Worm (Caenorhabditis elegans) whole organism, young adult: ENCODE measurements around the gene F35G12.7.

ENCODE experiments used
- C06A6.2 ChIP-seq: fragments of 200-800 bp; sonication (Bioruptor generic); conservative IDR thresholded peaks from 2 replicates; pipeline ENCODE4 v1.3.6; 2022; ENCODE audit warnings: missing genetic modification characterization, missing compliant biosample characterization
- F10E7.11 ChIP-seq: sonication (generic microtip); optimal IDR thresholded peaks from 2 replicates; lab custom pipeline; 2017; ENCODE audit warnings: mild to moderate bottlenecking, missing genetic modification characterization, moderate library complexity, missing compliant biosample characterization
- F22D6.2 ChIP-seq: sonication (generic microtip); optimal IDR thresholded peaks from 2 replicates; lab custom pipeline; 2016; ENCODE audit warnings: mild to moderate bottlenecking, missing genetic modification characterization, missing compliant biosample characterization
- F39B2.1 ChIP-seq: fragments of 200-800 bp; sonication (Bioruptor generic); IDR thresholded peaks from 2 replicates; pipeline ENCODE4 v1.3.6; 2022; ENCODE audit warnings: missing genetic modification reagents, missing genetic modification characterization, missing compliant biosample characterization
- F55B11.4 ChIP-seq: sonication (generic microtip); optimal IDR thresholded peaks from 2 replicates; lab custom pipeline; 2016; ENCODE audit warnings: missing compliant biosample characterization, missing genetic modification characterization, borderline replicate concordance; ENCODE audit not compliant: insufficient read depth
- F57C9.4 ChIP-seq: sonication (generic microtip); optimal IDR thresholded peaks from 2 replicates; lab custom pipeline; 2017; ENCODE audit warnings: mild to moderate bottlenecking, missing genetic modification characterization, missing compliant biosample characterization
- T26A5.8 ChIP-seq: sonication (generic microtip); optimal IDR thresholded peaks from 2 replicates; lab custom pipeline; 2016; ENCODE audit warnings: missing genetic modification characterization, missing compliant biosample characterization
- atf-7 ChIP-seq: sonication (generic microtip); optimal IDR thresholded peaks from 2 replicates; lab custom pipeline; 2017; ENCODE audit warnings: mild to moderate bottlenecking, missing genetic modification characterization, missing compliant biosample characterization
- bed-1 ChIP-seq: fragments of 200-800 bp; sonication (Bioruptor generic); IDR thresholded peaks from 2 replicates; pipeline ENCODE4 v1.3.6; 2022; ENCODE audit warnings: missing genetic modification reagents, missing genetic modification characterization, missing compliant biosample characterization
- cebp-1 ChIP-seq, 2 experiments: fragments of 200-800 bp in 1 of 2; sonication (Bioruptor generic) in 1 of 2; sonication (generic microtip) in 1 of 2; IDR thresholded peaks in 1 of 2; optimal IDR thresholded peaks in 1 of 2; 2 replicates each; pipeline versions ENCODE4 v1.3.6 to Lab custom; 2017 to 2022; ENCODE audit warnings: missing compliant biosample characterization in 2 of 2, missing genetic modification characterization in 2 of 2, mild to moderate bottlenecking in 1 of 2, missing genetic modification reagents in 1 of 2, moderate library complexity in 1 of 2
- ceh-100 ChIP-seq: fragments of 200-800 bp; sonication (Bioruptor generic); IDR thresholded peaks from 2 replicates; pipeline ENCODE4 v1.3.6; 2022; ENCODE audit warnings: missing genetic modification reagents, missing genetic modification characterization, missing compliant biosample characterization
- ceh-27 ChIP-seq: fragments of 200-800 bp; sonication (Bioruptor generic); optimal IDR thresholded peaks from 2 replicates; lab custom pipeline; 2018; ENCODE audit warnings: mild to moderate bottlenecking, missing genetic modification characterization, moderate library complexity, missing compliant biosample characterization
- ceh-91 ChIP-seq: fragments of 200-800 bp; sonication (Bioruptor generic); IDR thresholded peaks from 2 replicates; pipeline ENCODE4 v1.3.6; 2022; ENCODE audit warnings: missing genetic modification reagents, missing genetic modification characterization, missing compliant biosample characterization
- ekl-4 ChIP-seq: fragments of 200-800 bp; sonication (Bioruptor generic); IDR thresholded peaks from 2 replicates; pipeline ENCODE4 v1.3.6; 2022; ENCODE audit warnings: missing genetic modification reagents, missing genetic modification characterization, missing compliant biosample characterization
- gei-17 ChIP-seq: fragments of 200-800 bp; sonication (Bioruptor generic); optimal IDR thresholded peaks from 2 replicates; lab custom pipeline; 2018; ENCODE audit warnings: mild to moderate bottlenecking, missing genetic modification characterization, missing compliant biosample characterization
- hlh-26 ChIP-seq: fragments of 200-800 bp; sonication (Bioruptor generic); conservative IDR thresholded peaks from 2 replicates; pipeline ENCODE4 v1.3.6; 2022; ENCODE audit warnings: missing genetic modification reagents, missing genetic modification characterization, missing compliant biosample characterization
- hmg-20 ChIP-seq: fragments of 200-800 bp; sonication (Bioruptor generic); IDR thresholded peaks from 2 replicates; pipeline ENCODE4 v1.3.6; 2022; ENCODE audit warnings: missing genetic modification reagents, missing genetic modification characterization, missing compliant biosample characterization
- let-526 ChIP-seq: fragments of 200-800 bp; sonication (Bioruptor generic); IDR thresholded peaks from 2 replicates; pipeline ENCODE4 v1.3.6; 2022; ENCODE audit warnings: missing genetic modification reagents, missing genetic modification characterization, missing compliant biosample characterization
- lin-35 ChIP-seq, 3 experiments: fragments of 150-350 bp in 2 of 3; sonication (generic microtip) in 1 of 3; optimal IDR thresholded peaks; 2 replicates each; lab custom pipeline; 2014 to 2018; ENCODE audit warnings: missing biosample characterization in 3 of 3, missing genetic modification characterization in 3 of 3, missing genetic modification reagents in 3 of 3
- lir-1 ChIP-seq: fragments of 200-800 bp; sonication (Bioruptor generic); conservative IDR thresholded peaks from 2 replicates; pipeline ENCODE4 v1.3.6; 2022; ENCODE audit warnings: missing genetic modification reagents, missing genetic modification characterization, missing compliant biosample characterization
- lsl-1 ChIP-seq: fragments of 200-800 bp; sonication (Bioruptor generic); optimal IDR thresholded peaks from 2 replicates; lab custom pipeline; 2018; ENCODE audit warnings: mild to moderate bottlenecking, missing genetic modification characterization, moderate library complexity, missing compliant biosample characterization
- madf-3 ChIP-seq: fragments of 200-800 bp; sonication (Bioruptor generic); IDR thresholded peaks from 2 replicates; pipeline ENCODE4 v1.3.6; 2022; ENCODE audit warnings: missing genetic modification reagents, missing genetic modification characterization, missing compliant biosample characterization
- madf-6 ChIP-seq: fragments of 200-800 bp; sonication (Bioruptor generic); IDR thresholded peaks from 2 replicates; pipeline ENCODE4 v1.3.6; 2022; ENCODE audit warnings: missing genetic modification reagents, missing genetic modification characterization, missing compliant biosample characterization
- mcd-1 ChIP-seq: fragments of 200-800 bp; sonication (Bioruptor generic); IDR thresholded peaks from 2 replicates; pipeline ENCODE4 v1.3.6; 2022; ENCODE audit warnings: missing genetic modification reagents, missing genetic modification characterization, missing compliant biosample characterization
- mxl-1 ChIP-seq: sonication (generic microtip); optimal IDR thresholded peaks from 2 replicates; lab custom pipeline; 2016; ENCODE audit warnings: missing genetic modification characterization, missing compliant biosample characterization
- nhr-120 ChIP-seq: fragments of 200-800 bp; sonication (Bioruptor generic); IDR thresholded peaks from 2 replicates; pipeline ENCODE4 v1.3.6; 2022; ENCODE audit warnings: missing genetic modification characterization, missing compliant biosample characterization
- nhr-90 ChIP-seq: sonication (generic microtip); optimal IDR thresholded peaks from 2 replicates; lab custom pipeline; 2016; ENCODE audit warnings: missing genotype, mild to moderate bottlenecking, missing genetic modification characterization, missing compliant biosample characterization
- rcor-1 ChIP-seq: fragments of 200-800 bp; sonication (Bioruptor generic); IDR thresholded peaks from 2 replicates; pipeline ENCODE4 v1.3.6; 2022; ENCODE audit warnings: missing genetic modification reagents, missing genetic modification characterization, missing compliant biosample characterization
- repo-1 ChIP-seq: sonication (generic microtip); optimal IDR thresholded peaks from 2 replicates; lab custom pipeline; 2017; ENCODE audit warnings: mild to moderate bottlenecking, missing genetic modification characterization, missing compliant biosample characterization
- rpc-1 ChIP-seq, 2 experiments: fragments of 150-350 bp in 1 of 2; sonication (generic microtip) in 1 of 2; optimal IDR thresholded peaks; 2 replicates each; lab custom pipeline; 2014 to 2018; ENCODE audit warnings: missing biosample characterization in 1 of 2, missing genetic modification characterization in 1 of 2, missing genetic modification reagents in 1 of 2, missing genotype in 1 of 2
- sdz-38 ChIP-seq: sonication (generic microtip); optimal IDR thresholded peaks from 2 replicates; lab custom pipeline; 2016; ENCODE audit warnings: missing genotype, missing genetic modification characterization, missing compliant biosample characterization
- snpc-1.1 ChIP-seq: sonication (generic microtip); optimal IDR thresholded peaks from 2 replicates; lab custom pipeline; 2017; ENCODE audit warnings: missing genetic modification characterization, mild to moderate bottlenecking, missing compliant biosample characterization, antibody characterized with exemption, moderate library complexity, missing genotype, missing genetic modification reagents; ENCODE audit not compliant: insufficient read depth
- somi-1 ChIP-seq: fragments of 200-800 bp; sonication (Bioruptor generic); optimal IDR thresholded peaks from 2 replicates; lab custom pipeline; 2018; ENCODE audit warnings: mild to moderate bottlenecking, missing genetic modification characterization, missing compliant biosample characterization
- tlf-1 ChIP-seq: fragments of 200-800 bp; sonication (Bioruptor generic); optimal IDR thresholded peaks from 2 replicates; lab custom pipeline; 2018; ENCODE audit warnings: mild to moderate bottlenecking, missing genetic modification characterization, missing compliant biosample characterization
- ztf-22 ChIP-seq: fragments of 200-800 bp; sonication (Bioruptor generic); optimal IDR thresholded peaks from 2 replicates; lab custom pipeline; 2018; ENCODE audit warnings: mild to moderate bottlenecking, missing genetic modification characterization, moderate library complexity, missing compliant biosample characterization

F35G12.7 gene

DNA sequence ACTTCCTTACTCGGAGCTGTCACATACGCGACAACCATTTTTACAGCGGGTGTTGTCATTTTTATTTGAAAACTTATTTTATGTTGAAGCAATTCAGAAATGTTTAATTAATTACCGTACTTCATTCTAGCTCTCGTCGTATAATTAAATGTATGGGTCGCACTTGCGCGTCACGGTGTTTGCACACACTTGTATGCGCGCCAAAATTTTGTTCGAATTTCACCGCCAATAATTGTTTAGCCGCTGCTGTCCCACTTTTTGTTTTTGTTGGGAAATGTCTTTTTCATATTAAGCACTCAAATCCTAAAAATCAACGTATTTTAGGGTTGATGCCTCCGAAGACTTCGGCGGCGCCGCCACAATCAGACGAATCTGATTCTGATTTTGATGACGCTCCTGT is at the start of gene F35G12.7, which contains the start of gene smc-4 (continued):
- TF ChIP-seq ekl-4 (GFP tag; lab: Robert Waterston, UW) (peak; percentile 66), somi-1 (no peak), let-526 (GFP tag; lab: Robert Waterston, UW) (no peak), ceh-91 (GFP tag; lab: Robert Waterston, UW) (peak; percentile 73), F22D6.2 (tag; lab: Kevin White, UChicago) (no peak), rpc-1 (optimal IDR thresholded peaks at IDR 0.05; lab: Kevin White, UChicago) (no peak), rpc-1 (tag; optimal IDR thresholded peaks at IDR 0.05; lab: Kevin White, UChicago) (no peak), atf-7 (tag; lab: Kevin White, UChicago) (no peak), nhr-120 (no peak), bed-1 (GFP tag; lab: Robert Waterston, UW) (no peak), F39B2.1 (GFP tag; lab: Robert Waterston, UW) (no peak), ztf-22 (GFP tag; lab: Kevin White, UChicago) (no peak), repo-1 (no peak), gei-17 (GFP tag; lab: Kevin White, UChicago) (no peak), hlh-26 (GFP tag; lab: Robert Waterston, UW) (no peak), mcd-1 (peak; percentile 55; the same call in 1 of the 2 replicates), madf-6 (GFP tag; lab: Robert Waterston, UW) (peak; percentile 96), C06A6.2 (GFP tag; lab: Robert Waterston, UW) (no peak), snpc-1.1 (tag; lab: Kevin White, UChicago) (peak; percentile 21), lsl-1 (peak; percentile 69), F10E7.11 (tag; lab: Kevin White, UChicago) (no peak), hmg-20 (GFP tag; lab: Robert Waterston, UW) (no peak), cebp-1 (GFP tag; IDR thresholded peaks at IDR 0.05; lab: Robert Waterston, UW) (no peak), cebp-1 (tag; optimal IDR thresholded peaks at IDR 0.05; lab: Kevin White, UChicago) (peak; percentile 26), F57C9.4 (tag; lab: Kevin White, UChicago) (no peak), F55B11.4 (no peak), nhr-90 (tag; lab: Kevin White, UChicago) (no peak), tlf-1 (GFP tag; lab: Kevin White, UChicago) (peak; percentile 62), T26A5.8 (tag; lab: Kevin White, UChicago) (no peak), mxl-1 (tag; lab: Kevin White, UChicago) (no peak)

DNA sequence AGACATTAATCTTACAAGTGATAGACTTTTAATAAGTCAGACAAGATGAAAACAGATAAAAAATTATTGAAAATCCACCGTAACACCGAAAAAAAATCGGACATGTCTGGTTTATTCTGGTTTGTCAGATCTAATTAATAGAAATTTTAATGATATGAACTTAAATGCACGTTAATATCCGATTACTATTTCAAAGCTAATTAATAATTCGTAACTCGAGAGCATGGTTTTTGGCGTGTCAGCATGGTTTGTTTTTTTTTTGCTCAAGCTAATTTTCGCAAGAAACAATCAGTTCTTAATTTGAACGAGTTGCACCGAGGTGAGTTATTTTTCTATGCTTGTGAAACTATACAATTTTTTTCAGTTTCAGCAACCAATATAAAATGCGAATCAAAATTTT is 47.8 kb upstream of the F35G12.7 start, which contains the start of gene clec-153:
TSS of gene clec-153 (plus strand) at position 301 of the 400 bp plus-strand sequence.
- TF ChIP-seq sdz-38 (tag; lab: Kevin White, UChicago) = no peak
- TF ChIP-seq, all 124 proteins: peak for 0

DNA sequence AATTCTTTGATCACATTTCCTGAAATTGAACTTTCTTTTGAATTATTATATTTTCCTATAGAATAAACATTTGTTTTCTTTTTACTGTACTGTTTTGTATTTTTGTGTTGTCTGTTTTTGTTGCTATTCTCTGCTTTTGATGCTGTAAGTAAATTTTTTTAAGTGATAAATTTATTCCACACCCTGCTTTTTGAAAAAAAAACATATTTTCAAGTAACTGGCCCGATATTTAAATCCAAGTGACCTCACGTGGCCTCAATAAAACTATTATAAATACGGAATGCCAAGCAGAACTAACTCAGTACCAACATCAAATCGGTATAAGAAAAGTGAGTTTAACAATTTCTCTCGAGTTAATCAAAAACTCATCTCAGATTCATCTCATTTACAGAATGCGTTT is 41.0 kb upstream of the F35G12.7 start, which contains the start of gene clec-151:
TSS of gene clec-151 (plus strand) at position 301 of the 400 bp plus-strand sequence.
- TF ChIP-seq rcor-1 (GFP tag; lab: Robert Waterston, UW) (no peak), lin-35 (GFP tag; optimal IDR thresholded peaks at IDR 0.05; lab: Kevin White, UChicago) (no peak), lir-1 (GFP tag; lab: Robert Waterston, UW) (no peak), F55B11.4 (no peak), nhr-120 (no peak), ceh-100 (GFP tag; lab: Robert Waterston, UW) (no peak), ceh-27 (no peak), madf-3 (GFP tag; lab: Robert Waterston, UW) (no peak)
- TF ChIP-seq, all 124 proteins: peak for 0
